Fruit fly (Drosophila melanogaster) whole organism, embryonic: Measurements from ENCODE around the gene CG42299.

Source experiments
- Asciz ChIP-seq: fragments of 200-800 bp; sonication (Bioruptor generic); optimal IDR thresholded peaks from 2 replicates; lab custom pipeline; 2017; ENCODE audit warnings: missing biosample characterization, mild to moderate bottlenecking, missing genetic modification characterization, missing genetic modification reagents
- Bteb2 ChIP-seq: fragments of 200-800 bp; sonication (Bioruptor generic); optimal IDR thresholded peaks from 2 replicates; lab custom pipeline; 2016; ENCODE audit warnings: missing biosample characterization, missing genetic modification characterization
- CG10267 ChIP-seq: fragments of 200-800 bp; sonication (Bioruptor generic); optimal IDR thresholded peaks from 2 replicates; lab custom pipeline; 2018; ENCODE audit warnings: missing biosample characterization, mild to moderate bottlenecking, missing genetic modification characterization, moderate library complexity
- CG12391 ChIP-seq: fragments of 200-800 bp; sonication (Bioruptor generic); optimal IDR thresholded peaks from 3 replicates; lab custom pipeline; 2018; ENCODE audit warnings: missing biosample characterization, mild to moderate bottlenecking, missing genetic modification characterization, moderate library complexity
- CG13287 ChIP-seq: fragments of 200-800 bp; sonication (Bioruptor generic); IDR thresholded peaks from 2 replicates; pipeline ENCODE4 v1.3.6; 2022; ENCODE audit warnings: missing biosample characterization, missing genetic modification characterization; ENCODE audit not compliant: partially characterized antibody
- CG14050 ChIP-seq: fragments of 200-800 bp; sonication (Bioruptor generic); IDR thresholded peaks from 3 replicates; pipeline ENCODE4 v1.3.6; 2022; ENCODE audit warnings: missing biosample characterization, missing genetic modification characterization
- CG14860 ChIP-seq: fragments of 200-800 bp; sonication (Bioruptor generic); IDR thresholded peaks from 3 replicates; pipeline ENCODE4 v1.3.6; 2022; ENCODE audit warnings: missing biosample characterization, missing genetic modification characterization; ENCODE audit not compliant: partially characterized antibody
- CG15269 ChIP-seq: fragments of 200-800 bp; sonication (Bioruptor generic); optimal IDR thresholded peaks from 2 replicates; lab custom pipeline; 2018; ENCODE audit warnings: missing biosample characterization, mild to moderate bottlenecking, missing genetic modification characterization, moderate library complexity
- CG15601 ChIP-seq: fragments of 200-800 bp; sonication (Bioruptor generic); optimal IDR thresholded peaks from 3 replicates; lab custom pipeline; 2019; ENCODE audit warnings: missing biosample characterization, mild to moderate bottlenecking, missing genetic modification characterization, moderate library complexity
- CG16779 ChIP-seq: fragments of 200-800 bp; sonication (Bioruptor generic); IDR thresholded peaks from 2 replicates; pipeline ENCODE4 v1.3.6; 2022; ENCODE audit warnings: missing biosample characterization, missing genetic modification characterization
- CG16813 ChIP-seq: fragments of 200-800 bp; sonication (Bioruptor generic); IDR thresholded peaks from 3 replicates; pipeline ENCODE4 v1.3.6; 2022; ENCODE audit warnings: missing biosample characterization, missing genetic modification characterization; ENCODE audit not compliant: partially characterized antibody
- CG18476 ChIP-seq: fragments of 200-800 bp; sonication (Bioruptor generic); optimal IDR thresholded peaks from 2 replicates; lab custom pipeline; 2016; ENCODE audit warnings: missing biosample characterization, mild to moderate bottlenecking, missing genetic modification characterization
- CG34224 ChIP-seq: fragments of 200-800 bp; sonication (Bioruptor generic); IDR thresholded peaks from 3 replicates; pipeline ENCODE4 v1.3.6; 2022; ENCODE audit warnings: missing biosample characterization, missing genetic modification characterization; ENCODE audit not compliant: partially characterized antibody
- CG3847 ChIP-seq: fragments of 200-800 bp; sonication (Bioruptor generic); IDR thresholded peaks from 2 replicates; pipeline ENCODE4 v1.3.6; 2022; ENCODE audit warnings: missing biosample characterization, missing genetic modification characterization
- CG5953 ChIP-seq: fragments of 200-800 bp; sonication (Bioruptor generic); IDR thresholded peaks from 2 replicates; pipeline ENCODE4 v1.3.6; 2022; ENCODE audit warnings: missing biosample characterization, missing genetic modification characterization
- CG7372 ChIP-seq: fragments of 200-800 bp; sonication (Bioruptor generic); IDR thresholded peaks from 2 replicates; pipeline ENCODE4 v1.3.6; 2022; ENCODE audit warnings: missing biosample characterization, missing genetic modification characterization
- CG7556 ChIP-seq: fragments of 200-800 bp; sonication (Bioruptor generic); optimal IDR thresholded peaks from 2 replicates; lab custom pipeline; 2017; ENCODE audit warnings: missing biosample characterization, mild to moderate bottlenecking, missing genetic modification characterization
- CG7963 ChIP-seq: fragments of 200-800 bp; sonication (Bioruptor generic); IDR thresholded peaks from 3 replicates; pipeline ENCODE4 v1.3.6; 2022; ENCODE audit warnings: missing biosample characterization, missing genetic modification characterization; ENCODE audit not compliant: partially characterized antibody
- CG8281 ChIP-seq: fragments of 200-800 bp; sonication (Bioruptor generic); optimal IDR thresholded peaks from 2 replicates; lab custom pipeline; 2018; ENCODE audit warnings: missing biosample characterization, mild to moderate bottlenecking, missing genetic modification characterization, moderate library complexity
- CG8359 ChIP-seq: fragments of 200-800 bp; sonication (Bioruptor generic); optimal IDR thresholded peaks from 2 replicates; lab custom pipeline; 2017; ENCODE audit warnings: missing biosample characterization, mild to moderate bottlenecking, missing genetic modification characterization, borderline replicate concordance
- CG8478 ChIP-seq: fragments of >200 bp; optimal IDR thresholded peaks from 2 replicates; lab custom pipeline; 2018
- CG9817 ChIP-seq: fragments of 200-800 bp; sonication (Bioruptor generic); optimal IDR thresholded peaks from 2 replicates; lab custom pipeline; 2018; ENCODE audit warnings: missing biosample characterization, mild to moderate bottlenecking, missing genetic modification characterization, moderate library complexity
- HmgD ChIP-seq: fragments of 200-800 bp; sonication (Bioruptor generic); optimal IDR thresholded peaks from 3 replicates; lab custom pipeline; 2016; ENCODE audit warnings: missing biosample characterization, missing genetic modification characterization
- HmgZ ChIP-seq: fragments of 200-800 bp; sonication (Bioruptor generic); optimal IDR thresholded peaks from 2 replicates; lab custom pipeline; 2018; ENCODE audit warnings: missing biosample characterization, mild to moderate bottlenecking, missing genetic modification characterization
- Hr3 ChIP-seq: fragments of 200-800 bp; sonication (Bioruptor generic); optimal IDR thresholded peaks from 3 replicates; lab custom pipeline; 2016; ENCODE audit warnings: missing biosample characterization, missing genetic modification characterization
- Nf-YB ChIP-seq: fragments of 200-800 bp; sonication (Bioruptor generic); optimal IDR thresholded peaks from 3 replicates; lab custom pipeline; 2019; ENCODE audit warnings: missing biosample characterization, mild to moderate bottlenecking, missing genetic modification characterization, moderate library complexity
- Scr ChIP-seq: fragments of 200-800 bp; sonication (Bioruptor generic); IDR thresholded peaks from 2 replicates; pipeline ENCODE4 v1.3.6; 2022; ENCODE audit warnings: missing biosample characterization, missing genetic modification characterization; ENCODE audit not compliant: partially characterized antibody
- Six4 ChIP-seq: fragments of 200-800 bp; sonication (Bioruptor generic); optimal IDR thresholded peaks from 2 replicates; lab custom pipeline; 2016; ENCODE audit warnings: missing biosample characterization, missing genetic modification characterization
- Sry-δ ChIP-seq: fragments of 200-800 bp; sonication (Bioruptor generic); optimal IDR thresholded peaks from 2 replicates; lab custom pipeline; 2016; ENCODE audit warnings: missing biosample characterization, missing genetic modification characterization
- Usf ChIP-seq: fragments of 200-800 bp; sonication (Bioruptor generic); optimal IDR thresholded peaks from 2 replicates; lab custom pipeline; 2017; ENCODE audit warnings: missing genotype, missing biosample characterization, missing genetic modification characterization
- Xbp1 ChIP-seq: fragments of 200-800 bp; sonication (Bioruptor generic); optimal IDR thresholded peaks from 3 replicates; lab custom pipeline; 2016; ENCODE audit warnings: missing biosample characterization, mild to moderate bottlenecking, missing genetic modification characterization
- amos ChIP-seq: fragments of 200-800 bp; sonication (Bioruptor generic); IDR thresholded peaks from 2 replicates; pipeline ENCODE4 v1.3.6; 2022; ENCODE audit warnings: missing biosample characterization, missing genetic modification characterization; ENCODE audit not compliant: partially characterized antibody
- aop ChIP-seq: fragments of 200-800 bp; sonication (Bioruptor generic); IDR thresholded peaks from 2 replicates; pipeline ENCODE4 v1.3.6; 2022; ENCODE audit warnings: missing biosample characterization, missing genetic modification characterization
- ato ChIP-seq: fragments of 200-800 bp; sonication (Bioruptor generic); IDR thresholded peaks from 2 replicates; pipeline ENCODE4 v1.3.6; 2022; ENCODE audit warnings: missing biosample characterization, missing genetic modification characterization; ENCODE audit not compliant: partially characterized antibody
- az2 ChIP-seq: fragments of 200-800 bp; sonication (Bioruptor generic); optimal IDR thresholded peaks from 3 replicates; lab custom pipeline; 2016; ENCODE audit warnings: missing biosample characterization, missing genetic modification characterization
- cato ChIP-seq: fragments of 200-800 bp; sonication (Bioruptor generic); optimal IDR thresholded peaks from 2 replicates; lab custom pipeline; 2016; ENCODE audit warnings: missing biosample characterization, missing genetic modification characterization, borderline replicate concordance
- dimm ChIP-seq: fragments of 200-800 bp; sonication (Bioruptor generic); IDR thresholded peaks from 2 replicates; pipeline ENCODE4 v1.3.6; 2022; ENCODE audit warnings: missing biosample characterization, missing genetic modification characterization
- fd64A ChIP-seq: fragments of 200-800 bp; sonication (Bioruptor generic); optimal IDR thresholded peaks from 3 replicates; lab custom pipeline; 2018; ENCODE audit warnings: missing biosample characterization, mild to moderate bottlenecking, missing genetic modification characterization
- grn ChIP-seq: fragments of 200-800 bp; sonication (Bioruptor generic); optimal IDR thresholded peaks from 3 replicates; lab custom pipeline; 2017; ENCODE audit warnings: missing biosample characterization, missing genetic modification characterization
- gsb ChIP-seq: fragments of 200-800 bp; sonication (Bioruptor generic); IDR thresholded peaks from 2 replicates; pipeline ENCODE4 v1.3.6; 2022; ENCODE audit warnings: missing biosample characterization, missing genetic modification characterization
- gsb-n ChIP-seq: fragments of 200-800 bp; sonication (Bioruptor generic); optimal IDR thresholded peaks from 3 replicates; lab custom pipeline; 2018; ENCODE audit warnings: missing biosample characterization, mild to moderate bottlenecking, missing genetic modification characterization
- jumu ChIP-seq: fragments of 200-800 bp; sonication (Bioruptor generic); optimal IDR thresholded peaks from 3 replicates; lab custom pipeline; 2016; ENCODE audit warnings: missing biosample characterization, missing genetic modification characterization
- nmo ChIP-seq: fragments of 200-800 bp; sonication (Bioruptor generic); optimal IDR thresholded peaks from 2 replicates; lab custom pipeline; 2018; ENCODE audit warnings: missing biosample characterization, mild to moderate bottlenecking, missing genetic modification characterization, moderate library complexity
- pan ChIP-seq, 4 experiments: fragments of >200 bp in 3 of 4; fragments of 200-800 bp in 1 of 4; sonication (Bioruptor generic) in 1 of 4; optimal IDR thresholded peaks in 3 of 4; IDR thresholded peaks in 1 of 4; 2 replicates each; pipeline versions ENCODE4 v1.3.6 to Lab custom; 2017 to 2022; ENCODE audit warnings: missing biosample characterization in 2 of 4, missing genetic modification characterization in 2 of 4, mixed read lengths in 1 of 4
- scrt ChIP-seq: fragments of 200-800 bp; sonication (Bioruptor generic); optimal IDR thresholded peaks from 2 replicates; lab custom pipeline; 2018; ENCODE audit warnings: missing biosample characterization, mild to moderate bottlenecking, missing genetic modification characterization, moderate library complexity
- shn ChIP-seq: fragments of 200-800 bp; sonication (Bioruptor generic); optimal IDR thresholded peaks from 3 replicates; lab custom pipeline; 2016; ENCODE audit warnings: missing biosample characterization, missing genetic modification characterization
- sisA ChIP-seq: fragments of 200-800 bp; sonication (Bioruptor generic); IDR thresholded peaks from 2 replicates; pipeline ENCODE4 v1.3.6; 2022; ENCODE audit warnings: missing biosample characterization, missing genetic modification characterization
- tup ChIP-seq: fragments of 200-800 bp; sonication (Bioruptor generic); optimal IDR thresholded peaks from 2 replicates; lab custom pipeline; 2016; ENCODE audit warnings: missing biosample characterization, mild to moderate bottlenecking, missing genetic modification characterization, moderate library complexity
- z ChIP-seq: fragments of 200-800 bp; sonication (Bioruptor generic); IDR thresholded peaks from 3 replicates; pipeline ENCODE4 v1.3.6; 2022; ENCODE audit warnings: missing biosample characterization, missing genetic modification characterization
- zen2 ChIP-seq: fragments of 200-800 bp; sonication (Bioruptor generic); IDR thresholded peaks from 3 replicates; pipeline ENCODE4 v1.3.6; 2022; ENCODE audit warnings: missing biosample characterization, missing genetic modification characterization; ENCODE audit not compliant: partially characterized antibody

CG42299 gene

DNA sequence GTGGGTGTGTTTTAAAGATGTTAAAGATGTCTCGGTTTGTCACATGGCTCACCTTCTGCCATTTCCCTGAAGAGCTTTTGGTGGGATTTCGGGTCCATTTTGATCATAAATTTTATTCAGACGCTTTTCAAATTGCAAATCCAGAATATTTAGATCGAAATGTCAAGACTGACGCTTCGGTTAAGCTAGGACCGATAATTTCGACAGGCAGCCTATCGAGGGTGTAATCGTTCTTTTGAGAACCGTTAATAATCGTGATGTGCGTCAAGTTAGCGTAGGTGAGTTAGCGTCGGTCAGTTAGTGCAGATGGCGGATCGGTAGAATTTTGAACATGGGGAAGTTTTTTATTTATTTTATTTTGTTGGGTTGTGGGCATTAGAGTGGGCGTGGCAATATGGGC lies at the start of gene CG42299 (continued):
- peak; percentile 13 for TF ChIP-seq Sry-δ (GFP tag; lab: Kevin White, UChicago)
- no peak for TF ChIP-seq CG18476
- no peak for TF ChIP-seq cato (GFP tag; lab: Kevin White, UChicago)
- TF ChIP-seq Bteb2, result no peak
- no peak for TF ChIP-seq CG16779 (GFP tag; lab: Robert Waterston, UW)
- TF ChIP-seq grn, result no peak
- TF ChIP-seq Xbp1 (GFP tag; lab: Kevin White, UChicago), result no peak
- TF ChIP-seq CG8359 (GFP tag; lab: Kevin White, UChicago), result no peak
- TF ChIP-seq CG10267 (tag; lab: Kevin White, UChicago), result no peak
- no peak for TF ChIP-seq nmo (GFP tag; lab: Kevin White, UChicago)
- peak; percentile 76 for TF ChIP-seq CG7963 (GFP tag; lab: Robert Waterston, UW)
- TF ChIP-seq Asciz, result no peak
- TF ChIP-seq Usf (GFP tag; lab: Kevin White, UChicago), result no peak
- no peak for TF ChIP-seq sisA (GFP tag; lab: Robert Waterston, UW)
- no peak for TF ChIP-seq gsb-n
- TF ChIP-seq az2 (GFP tag; lab: Kevin White, UChicago), result no peak
- TF ChIP-seq CG34224, result peak; percentile 29; the same call in 1 of the 3 replicates
- no peak for TF ChIP-seq CG9817 (tag; lab: Kevin White, UChicago)
- TF ChIP-seq CG15269 (tag; lab: Kevin White, UChicago), result no peak
- no peak for TF ChIP-seq CG15601 (tag; lab: Kevin White, UChicago)
- no peak for TF ChIP-seq z
- no peak for TF ChIP-seq HmgZ (tag; lab: Kevin White, UChicago)
- no peak for TF ChIP-seq CG8281 (tag; lab: Kevin White, UChicago)
- TF ChIP-seq scrt (GFP tag; lab: Kevin White, UChicago), result no peak
- TF ChIP-seq shn (GFP tag; lab: Kevin White, UChicago), result no peak
- TF ChIP-seq Nf-YB (GFP tag; lab: Kevin White, UChicago), result no peak
- peak; percentile 57; the same call in 1 of the 2 replicates for TF ChIP-seq ato (GFP tag; lab: Robert Waterston, UW)
- no peak for TF ChIP-seq fd64A
- no peak for TF ChIP-seq aop (GFP tag; lab: Robert Waterston, UW)
- no peak for TF ChIP-seq pan (optimal IDR thresholded peaks at IDR 0.05; lab: Kevin White, UChicago)
- TF ChIP-seq pan (GFP tag; optimal IDR thresholded peaks at IDR 0.05 in 1 of 2, IDR thresholded peaks at IDR 0.05 in 1 of 2), result no peak
- 0 out of 3 replicates have a peak, but pooled peaks have one; percentile 7 for TF ChIP-seq zen2
- TF ChIP-seq jumu (GFP tag; lab: Kevin White, UChicago), result no peak
- no peak for TF ChIP-seq CG12391 (tag; lab: Kevin White, UChicago)
- peak; percentile 48; the same call in 1 of the 3 replicates for TF ChIP-seq CG16813 (GFP tag; lab: Robert Waterston, UW)
- no peak for TF ChIP-seq CG3847 (GFP tag; lab: Robert Waterston, UW)
- no peak for TF ChIP-seq Six4 (GFP tag; lab: Kevin White, UChicago)
- TF ChIP-seq HmgD (GFP tag; lab: Kevin White, UChicago), result no peak
- TF ChIP-seq tup, result no peak
- no peak for TF ChIP-seq gsb (GFP tag; lab: Robert Waterston, UW)
- no peak for TF ChIP-seq dimm (GFP tag; lab: Robert Waterston, UW)
- no peak for TF ChIP-seq CG7556 (GFP tag; lab: Kevin White, UChicago)
- TF ChIP-seq CG5953 (GFP tag; lab: Robert Waterston, UW), result no peak
- peak; percentile 66 for TF ChIP-seq CG14860
- TF ChIP-seq amos, result peak; percentile 27; the same call in 1 of the 2 replicates
- TF ChIP-seq Hr3 (GFP tag; lab: Kevin White, UChicago), result no peak
- no peak for TF ChIP-seq CG14050 (GFP tag; lab: Robert Waterston, UW)
- TF ChIP-seq Scr (GFP tag; lab: Robert Waterston, UW), result peak; percentile 50
- TF ChIP-seq CG7372 (GFP tag; lab: Robert Waterston, UW), result no peak
- TF ChIP-seq CG13287 (GFP tag; lab: Robert Waterston, UW), result peak; percentile 32; the same call in 1 of the 2 replicates
- no peak for TF ChIP-seq CG8478 (lab: Kevin White, UChicago)
